Worm (Caenorhabditis elegans): ENCODE data around the gene sto-5.

The sto-5 gene

ce11 chrX:16793470-16793869 is 31.8 kb downstream of the sto-5 start (continued):
- TF ChIP-seq madf-9 (GFP tag; conservative IDR thresholded peaks at IDR 0.05) = no peak
- TF ChIP-seq ceh-82 (tag; optimal IDR thresholded peaks at IDR 0.05) = no peak
- no peak for TF ChIP-seq F26F4.8 (GFP tag; conservative IDR thresholded peaks at IDR 0.05)
- TF ChIP-seq duxl-1 (tag; optimal IDR thresholded peaks at IDR 0.05; ENCODE audit: poor library complexity) = peak; percentile 5
- TF ChIP-seq ceh-32 (tag; optimal IDR thresholded peaks at IDR 0.05; ENCODE audit: poor library complexity) = no peak
- no peak for TF ChIP-seq Y75B8A.6 (GFP tag; IDR thresholded peaks at IDR 0.05)
- no peak for TF ChIP-seq daf-8 (GFP tag; IDR thresholded peaks at IDR 0.05)
- TF ChIP-seq nhr-77 (tag; optimal IDR thresholded peaks at IDR 0.05) = no peak
- no peak for TF ChIP-seq Y105C5A.15 (GFP tag; IDR thresholded peaks at IDR 0.05)
- TF ChIP-seq fkh-10 (GFP tag; optimal IDR thresholded peaks at IDR 0.05) = peak; percentile 8
- no peak for TF ChIP-seq skn-1 (tag; optimal IDR thresholded peaks at IDR 0.05)
- TF ChIP-seq egl-27 (tag; optimal IDR thresholded peaks at IDR 0.05) = no peak
- TF ChIP-seq F37D6.2 (tag; optimal IDR thresholded peaks at IDR 0.05) = no peak
- peak in 1 of 2 experiments; percentile 62 for TF ChIP-seq mdl-1 (tag; optimal IDR thresholded peaks at IDR 0.05)
- TF ChIP-seq mep-1 (tag; optimal IDR thresholded peaks at IDR 0.05) = peak; percentile 45
- peak; percentile 83 for TF ChIP-seq mxl-3 (GFP tag; optimal IDR thresholded peaks at IDR 0.05)
- no peak for TF ChIP-seq fos-1 (tag; optimal IDR thresholded peaks at IDR 0.05)
- TF ChIP-seq nhr-6 (tag; optimal IDR thresholded peaks at IDR 0.05) = no peak
- no peak for TF ChIP-seq nhr-237 (tag; optimal IDR thresholded peaks at IDR 0.05)
- no peak for TF ChIP-seq php-3 (GFP tag; IDR thresholded peaks at IDR 0.05)
- TF ChIP-seq hlh-30 (tag; optimal IDR thresholded peaks at IDR 0.05; ENCODE audit: insufficient read depth) = peak; percentile 88
- no peak for TF ChIP-seq spr-3 (GFP tag; optimal IDR thresholded peaks at IDR 0.05)
- no peak for TF ChIP-seq dmd-8 (GFP tag; IDR thresholded peaks at IDR 0.05)
- no peak for TF ChIP-seq nhr-42 (GFP tag; IDR thresholded peaks at IDR 0.05)
- no peak for TF ChIP-seq F10B5.3 (tag; optimal IDR thresholded peaks at IDR 0.05)
- TF ChIP-seq ces-1 (GFP tag; optimal IDR thresholded peaks at IDR 0.05) = no peak
- TF ChIP-seq nhr-11 (tag; optimal IDR thresholded peaks at IDR 0.05) = peak; percentile 65
- no peak for TF ChIP-seq zip-2 (tag; optimal IDR thresholded peaks at IDR 0.05)
- no peak for TF ChIP-seq lin-15B (tag; optimal IDR thresholded peaks at IDR 0.05)
- TF ChIP-seq madf-5 (GFP tag; IDR thresholded peaks at IDR 0.05) = no peak
- TF ChIP-seq set-16 (GFP tag; IDR thresholded peaks at IDR 0.05) = no peak
- TF ChIP-seq lsy-2 (tag; optimal IDR thresholded peaks at IDR 0.05) = peak in 1 of 2 experiments; percentile 48
- no peak for TF ChIP-seq Y48G9A.11 (GFP tag; IDR thresholded peaks at IDR 0.05)
- TF ChIP-seq lin-13 (GFP tag; optimal IDR thresholded peaks at IDR 0.05) = no peak
- TF ChIP-seq ctbp-1 (GFP tag; IDR thresholded peaks at IDR 0.05) = 0 out of 2 replicates have a peak, but pooled peaks have one; percentile 38
- TF ChIP-seq ceh-62 (tag; optimal IDR thresholded peaks at IDR 0.05) = no peak
- no peak for TF ChIP-seq mxl-2 (GFP tag; conservative IDR thresholded peaks at IDR 0.05)
- peak; percentile 2 for TF ChIP-seq aha-1 (tag)
- no peak for TF ChIP-seq nhr-48 (tag; optimal IDR thresholded peaks at IDR 0.05)
- TF ChIP-seq lin-38 (GFP tag; IDR thresholded peaks at IDR 0.05) = no peak
- TF ChIP-seq zag-1 (tag; optimal IDR thresholded peaks at IDR 0.05) = no peak
- peak; percentile 40; the same call in 1 of the 2 replicates for TF ChIP-seq hmg-1.1 (GFP tag; IDR thresholded peaks at IDR 0.05)

- TF ChIP-seq lin-29 (GFP tag; IDR thresholded peaks at IDR 0.05) = no peak
- TF ChIP-seq hmg-1.1 (GFP tag; IDR thresholded peaks at IDR 0.05) = no peak
- no peak for TF ChIP-seq F49E8.2 (tag; optimal IDR thresholded peaks at IDR 0.05; ENCODE audit: borderline replicate concordance)
- no peak for TF ChIP-seq F37D6.2 (tag; optimal IDR thresholded peaks at IDR 0.05)
- no peak for TF ChIP-seq dmd-8 (GFP tag; IDR thresholded peaks at IDR 0.05)
- TF ChIP-seq php-3 (GFP tag; IDR thresholded peaks at IDR 0.05) = no peak
- TF ChIP-seq hlh-30 (tag; optimal IDR thresholded peaks at IDR 0.05; ENCODE audit: insufficient read depth) = peak; percentile 15
- TF ChIP-seq ceh-32 (tag; optimal IDR thresholded peaks at IDR 0.05; ENCODE audit: poor library complexity) = no peak
- TF ChIP-seq tag-97 (GFP tag; IDR thresholded peaks at IDR 0.05) = no peak
- TF ChIP-seq fos-1 (tag; optimal IDR thresholded peaks at IDR 0.05) = no peak
- TF ChIP-seq aha-1 (tag) = peak; percentile 86
- no peak for TF ChIP-seq ZK337.2 (GFP tag; IDR thresholded peaks at IDR 0.05)
- TF ChIP-seq zag-1 (tag; optimal IDR thresholded peaks at IDR 0.05) = no peak
- no peak for TF ChIP-seq sdz-12 (GFP tag; optimal IDR thresholded peaks at IDR 0.05)
- peak; percentile 69 for TF ChIP-seq set-16 (GFP tag; IDR thresholded peaks at IDR 0.05)
- TF ChIP-seq lin-1 (GFP tag; IDR thresholded peaks at IDR 0.05) = no peak
- no peak for TF ChIP-seq nhr-111 (GFP tag; optimal IDR thresholded peaks at IDR 0.05)
- TF ChIP-seq lin-38 (GFP tag; IDR thresholded peaks at IDR 0.05) = no peak
- no peak for TF ChIP-seq lin-13 (GFP tag; optimal IDR thresholded peaks at IDR 0.05)
- no peak for TF ChIP-seq gei-8 (GFP tag; optimal IDR thresholded peaks at IDR 0.05)
- TF ChIP-seq snpc-4 (tag; optimal IDR thresholded peaks at IDR 0.05) = no peak
Measured at ce11 chrX:16792700-16793176, 32.5 kb downstream of the sto-5 start, which contains the start of gene got-1.2. got-1.2 (minus strand) TSS chrX:16793126.

All from whole organism, L4 larva.